Worm (Caenorhabditis elegans): Measurements from ENCODE around the gene srz-14.

srz-14 gene

DNA sequence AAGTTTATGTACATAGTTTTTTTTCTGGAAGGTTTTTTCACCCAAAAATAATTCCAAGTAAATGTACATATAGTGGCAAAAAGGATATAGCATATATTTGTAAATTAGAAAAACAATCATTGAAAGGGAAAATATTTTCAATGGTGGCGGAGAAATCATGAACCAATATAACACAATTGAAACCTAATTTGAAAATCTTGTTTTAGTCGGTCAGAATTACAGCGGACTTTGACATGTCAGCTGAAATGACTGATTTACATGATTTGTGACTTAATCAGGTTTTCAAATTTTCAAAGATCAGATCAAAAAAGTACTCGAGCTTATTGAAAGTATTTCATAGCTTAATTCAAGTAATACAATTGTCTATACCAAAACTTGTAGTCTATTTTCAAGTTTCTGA, 11.7 kb upstream of the srz-14 start, which contains the start of gene K05D4.9:
Gene K05D4.9, minus strand, starts transcription at position 101 of the 400 bp plus-strand sequence.
- no peak for TF ChIP-seq unc-62 (GFP tag; optimal IDR thresholded peaks at IDR 0.05)

DNA sequence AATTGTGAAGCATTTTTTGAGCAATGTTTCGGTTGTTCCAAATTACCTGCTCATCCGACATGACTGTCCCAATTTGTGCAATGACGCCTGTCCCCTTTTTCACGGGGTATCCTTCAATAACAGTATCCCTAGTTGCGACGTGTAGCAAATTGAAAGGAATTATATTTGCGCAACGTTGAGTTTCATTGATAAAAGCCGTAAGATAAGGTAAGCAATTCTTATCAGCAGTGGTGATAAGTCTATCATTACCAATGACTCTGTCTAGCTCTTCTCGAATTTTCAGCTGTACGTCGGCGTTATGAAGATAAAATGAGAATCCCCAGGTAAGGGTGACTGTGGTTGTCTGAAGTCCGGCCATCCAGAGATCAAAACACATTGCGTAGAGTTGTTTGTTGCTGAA, 9.3 kb upstream of the srz-14 start:
- no peak for TF ChIP-seq unc-62 (GFP tag; optimal IDR thresholded peaks at IDR 0.05)

DNA sequence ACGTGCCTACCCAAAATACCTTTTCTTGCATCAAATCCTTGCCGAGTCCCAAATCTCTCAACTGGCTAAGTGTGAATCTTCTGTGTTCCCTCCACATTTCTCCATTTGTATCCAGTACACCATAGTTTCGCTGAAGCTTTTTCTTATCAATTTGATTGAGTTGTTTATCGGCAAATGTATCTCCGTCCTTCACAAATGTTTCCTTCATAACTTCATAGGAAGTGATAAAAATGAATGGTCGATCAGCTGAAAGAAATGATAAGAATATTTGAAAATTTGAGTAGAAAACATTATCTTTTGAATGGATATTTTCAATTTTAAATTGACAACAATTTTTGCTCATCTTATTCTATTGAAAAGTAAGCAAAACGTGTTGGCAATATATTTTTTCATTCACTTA, 8.2 kb upstream of the srz-14 start:
- no peak for TF ChIP-seq unc-62 (GFP tag; optimal IDR thresholded peaks at IDR 0.05)

DNA sequence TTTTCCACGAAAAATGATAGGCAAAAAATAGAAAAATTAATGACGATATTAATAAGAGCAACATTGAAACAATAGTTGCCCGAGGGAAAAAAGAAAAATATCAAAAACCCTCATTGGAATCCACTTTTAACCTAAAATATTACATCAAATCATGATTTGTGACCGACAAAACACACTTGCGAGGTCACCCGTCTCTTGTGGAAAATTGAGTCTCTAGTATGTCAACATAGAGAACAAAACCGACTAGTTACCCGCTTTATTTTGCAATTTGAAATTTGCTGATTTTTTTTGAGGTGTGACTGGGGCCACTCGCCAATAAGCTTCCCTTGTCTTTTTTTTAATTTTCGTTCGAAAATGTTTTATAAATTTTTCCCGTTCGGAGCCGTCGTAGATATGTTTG, 7.7 kb upstream of the srz-14 start, which contains the start of gene cyp-33D1:
Gene cyp-33D1, minus strand, starts transcription at position 101 of the 400 bp plus-strand sequence.
- no peak for TF ChIP-seq unc-62 (GFP tag; optimal IDR thresholded peaks at IDR 0.05)

DNA sequence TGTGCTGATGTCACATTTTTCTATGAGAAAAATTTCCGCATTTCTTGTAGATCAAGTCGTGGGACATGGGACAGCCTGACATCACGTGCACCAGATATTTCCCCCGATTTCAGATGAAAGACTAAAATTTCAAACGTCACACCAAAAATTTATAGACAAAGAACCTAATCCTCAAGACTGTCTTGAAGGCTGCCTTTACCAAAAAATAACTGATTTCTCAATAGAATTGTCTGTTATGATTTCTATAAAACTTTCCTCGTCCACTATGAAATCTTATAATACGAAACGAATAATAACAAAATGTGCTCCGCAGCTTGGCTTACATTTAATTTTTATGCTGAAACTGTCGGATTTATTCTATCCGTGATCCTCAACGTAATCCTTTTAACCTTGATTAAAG, 3.1 kb upstream of the srz-14 start, which contains the start of gene str-106:
Gene str-106, plus strand, starts transcription at position 301 of the 400 bp plus-strand sequence.
- no peak for TF ChIP-seq unc-62 (GFP tag; optimal IDR thresholded peaks at IDR 0.05)

DNA sequence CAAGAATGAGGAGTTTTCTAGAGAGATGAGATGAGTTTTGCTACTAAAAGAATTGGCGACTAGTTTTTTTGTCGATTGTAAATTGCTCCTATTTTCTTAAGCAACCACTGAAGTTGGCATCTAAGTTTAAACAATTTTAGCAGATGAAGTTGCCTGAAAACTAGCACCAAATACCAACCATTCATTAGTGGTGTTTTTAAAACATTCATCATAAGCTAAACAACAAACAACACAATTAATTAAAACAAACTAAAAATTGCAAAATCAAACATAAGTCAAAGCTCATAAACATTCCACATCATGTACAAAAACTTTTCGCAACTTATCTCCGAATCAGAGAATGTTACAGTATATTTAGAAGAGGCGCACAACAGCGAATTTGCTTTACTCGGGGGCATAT, 1.3 kb upstream of the srz-14 start, which contains the start of gene srz-13:
Gene srz-13, plus strand, starts transcription at position 301 of the 400 bp plus-strand sequence.
- no peak for TF ChIP-seq unc-62 (GFP tag; optimal IDR thresholded peaks at IDR 0.05)

DNA sequence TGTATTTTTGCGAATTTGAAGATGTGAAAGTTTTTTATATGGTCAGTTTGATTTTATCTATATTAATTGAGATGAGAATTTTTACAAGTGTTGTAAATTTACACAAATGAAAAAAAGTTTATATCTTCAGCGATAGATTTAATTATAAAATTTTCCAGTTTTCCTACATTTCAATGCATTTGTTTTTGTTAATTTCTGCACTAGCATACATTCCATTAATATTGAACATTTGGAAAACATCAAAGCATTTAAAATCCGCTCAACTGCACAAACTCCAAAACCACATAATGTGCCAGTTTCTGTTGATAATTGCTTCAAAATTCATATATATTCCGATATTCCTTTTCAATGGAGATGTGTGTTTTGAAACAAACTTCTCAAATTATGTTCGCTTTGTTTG, 539 bp upstream of the srz-14 start, which contains the start of gene srh-277:
Gene srh-277, plus strand, starts transcription at position 301 of the 400 bp plus-strand sequence.
- TF ChIP-seq unc-62 (GFP tag; optimal IDR thresholded peaks at IDR 0.05), result no peak

DNA sequence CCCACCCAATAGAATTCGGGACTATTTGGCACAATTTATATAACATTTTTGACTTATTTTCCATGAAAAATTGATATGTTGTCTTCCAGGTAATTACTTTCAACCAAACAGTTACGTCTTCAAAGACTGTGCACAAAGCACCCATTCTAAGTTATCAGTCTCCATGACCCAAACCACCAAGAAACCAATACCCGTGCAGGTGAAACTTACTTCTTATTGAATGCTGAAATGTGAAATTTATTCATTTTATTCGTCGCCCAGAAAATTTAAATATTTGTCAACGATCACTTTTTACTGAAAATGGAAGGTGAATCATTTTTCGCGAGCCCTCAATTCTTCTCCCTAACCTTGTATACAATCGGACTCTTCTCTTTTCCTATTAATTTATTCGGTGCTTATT, 7.0 kb downstream of the srz-14 start, which contains the start of gene srh-281:
Gene srh-281, plus strand, starts transcription at position 301 of the 400 bp plus-strand sequence.
- TF ChIP-seq unc-62 (GFP tag; optimal IDR thresholded peaks at IDR 0.05), result no peak

DNA sequence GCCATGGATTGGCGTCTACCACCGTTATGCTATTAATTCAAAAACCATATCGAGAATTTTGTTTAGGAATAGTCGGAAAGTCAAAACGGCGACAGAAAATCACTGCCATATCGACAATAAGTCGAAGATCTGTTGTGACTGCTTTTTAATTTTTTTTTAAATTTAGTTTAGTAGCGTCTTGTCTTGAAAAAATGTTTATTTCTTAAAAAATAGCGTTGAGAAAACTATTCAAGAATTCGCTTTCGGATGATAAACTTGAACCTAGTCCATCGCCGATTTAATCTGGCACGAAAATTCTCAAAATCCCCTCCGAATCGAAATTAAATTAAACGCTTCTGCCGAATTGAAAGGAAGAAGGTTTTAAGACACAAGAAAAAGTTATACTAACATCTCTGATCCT, 8.7 kb downstream of the srz-14 start, which contains the start of gene srh-279:
Gene srh-279, plus strand, starts transcription at position 301 of the 400 bp plus-strand sequence.
- TF ChIP-seq unc-62 (GFP tag; optimal IDR thresholded peaks at IDR 0.05), result no peak

DNA sequence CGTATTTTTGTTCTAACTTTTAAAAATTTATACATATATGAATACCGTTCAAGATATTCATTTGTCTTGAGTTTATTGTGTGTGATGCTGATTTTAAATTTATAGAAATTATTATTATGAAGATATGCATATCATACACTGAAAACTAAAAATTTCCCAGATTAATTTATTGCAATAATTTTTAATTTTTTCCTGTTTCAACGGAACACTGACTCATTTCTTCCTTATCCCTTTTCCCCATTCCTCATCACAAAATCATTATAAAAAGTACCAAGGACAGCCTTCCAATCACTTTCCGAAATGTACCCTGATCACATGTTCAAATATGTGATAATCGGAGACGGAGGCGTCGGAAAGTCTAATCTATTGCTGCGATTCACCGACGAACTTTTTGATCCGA, 11.2 kb downstream of the srz-14 start, which contains the start of gene rabr-4:
Gene rabr-4, plus strand, starts transcription at position 301 of the 400 bp plus-strand sequence.
- no peak for TF ChIP-seq unc-62 (GFP tag; optimal IDR thresholded peaks at IDR 0.05)

DNA sequence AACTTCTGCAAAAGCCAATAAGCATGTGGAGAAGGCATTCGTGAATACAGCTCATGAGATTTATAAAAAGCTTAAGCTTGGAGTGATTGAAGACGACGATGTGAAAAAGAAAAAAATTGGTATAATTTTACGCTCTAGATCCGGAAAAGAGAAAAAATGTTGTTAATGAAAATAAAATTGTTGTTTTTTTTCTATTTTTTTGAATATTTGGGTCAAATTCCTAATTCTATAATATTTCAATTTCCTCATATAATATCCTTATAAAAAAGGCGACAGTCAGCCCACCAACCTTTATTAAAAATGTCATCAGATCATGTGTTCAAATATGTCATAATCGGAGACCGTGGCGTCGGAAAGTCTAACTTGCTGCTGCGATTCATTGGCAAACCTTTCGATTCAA, 11.9 kb downstream of the srz-14 start, which contains the start of gene rabr-3:
Gene rabr-3, plus strand, starts transcription at position 301 of the 400 bp plus-strand sequence.
- no peak for TF ChIP-seq unc-62 (GFP tag; optimal IDR thresholded peaks at IDR 0.05)

DNA sequence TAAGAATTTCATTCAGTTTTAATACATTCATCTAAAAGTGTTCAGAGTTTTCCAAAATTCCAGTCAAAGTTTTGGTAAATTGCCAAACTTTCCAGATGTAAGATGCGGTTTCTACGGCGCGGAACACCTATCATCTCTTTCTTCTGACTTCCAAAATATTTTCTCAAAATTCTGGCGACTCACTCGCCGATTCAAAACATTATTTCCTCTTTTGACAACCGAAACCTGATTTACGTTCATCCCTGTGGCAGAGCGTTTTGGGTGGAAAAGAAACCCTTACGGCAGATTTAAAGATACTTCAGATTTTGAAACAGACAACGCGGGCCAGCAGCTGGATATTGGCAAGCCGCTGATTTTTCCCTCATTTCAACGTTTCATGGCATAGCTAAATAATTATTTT, 14.6 kb downstream of the srz-14 start, which contains the start of gene F11A5.5:
Gene F11A5.5, plus strand, starts transcription at position 301 of the 400 bp plus-strand sequence.
- no peak for TF ChIP-seq unc-62 (GFP tag; optimal IDR thresholded peaks at IDR 0.05)

DNA sequence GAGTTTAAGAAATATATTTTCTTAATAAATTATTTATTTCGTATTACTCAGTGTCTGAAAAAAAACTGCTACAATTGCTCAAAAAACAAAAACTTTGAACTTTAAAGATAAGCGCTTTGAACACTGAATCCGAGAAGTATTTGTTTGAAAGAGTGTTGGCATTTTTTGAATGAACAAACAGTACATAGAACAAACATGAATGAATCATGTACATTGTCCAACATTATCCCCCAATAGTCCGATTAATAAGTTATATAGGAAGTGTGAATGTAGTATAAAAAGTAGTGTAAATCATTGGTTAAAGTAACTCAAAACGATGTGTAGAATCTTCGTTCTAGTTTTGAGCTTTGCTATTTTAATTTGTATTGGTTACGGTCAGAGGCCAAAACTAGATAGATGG, 18.3 kb downstream of the srz-14 start, which contains the start of gene F11A5.17:
Gene F11A5.17, plus strand, starts transcription at position 301 of the 400 bp plus-strand sequence.
- TF ChIP-seq unc-62 (GFP tag; optimal IDR thresholded peaks at IDR 0.05), result no peak

DNA sequence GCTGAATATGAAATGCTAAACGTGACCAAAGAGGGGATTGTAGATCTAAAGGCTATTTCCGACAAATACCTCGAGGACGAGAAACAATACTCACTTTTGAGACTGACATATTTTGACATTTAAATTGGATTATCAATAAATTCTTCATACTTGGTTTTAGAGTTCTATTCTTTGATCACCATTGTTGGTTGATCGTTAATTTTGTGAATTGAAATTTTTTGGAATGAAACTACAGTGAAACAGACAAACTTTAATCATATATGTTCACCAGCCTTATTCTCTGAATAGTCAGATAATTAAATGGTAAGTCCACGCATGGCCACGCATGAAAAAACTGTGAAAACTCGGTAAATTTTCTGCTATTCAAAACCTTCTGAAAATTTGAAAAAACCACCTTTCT, 19.2 kb downstream of the srz-14 start, which contains the start of gene F11A5.18:
Gene F11A5.18, plus strand, starts transcription at position 301 of the 400 bp plus-strand sequence.
- TF ChIP-seq unc-62 (GFP tag; optimal IDR thresholded peaks at IDR 0.05), result no peak

DNA sequence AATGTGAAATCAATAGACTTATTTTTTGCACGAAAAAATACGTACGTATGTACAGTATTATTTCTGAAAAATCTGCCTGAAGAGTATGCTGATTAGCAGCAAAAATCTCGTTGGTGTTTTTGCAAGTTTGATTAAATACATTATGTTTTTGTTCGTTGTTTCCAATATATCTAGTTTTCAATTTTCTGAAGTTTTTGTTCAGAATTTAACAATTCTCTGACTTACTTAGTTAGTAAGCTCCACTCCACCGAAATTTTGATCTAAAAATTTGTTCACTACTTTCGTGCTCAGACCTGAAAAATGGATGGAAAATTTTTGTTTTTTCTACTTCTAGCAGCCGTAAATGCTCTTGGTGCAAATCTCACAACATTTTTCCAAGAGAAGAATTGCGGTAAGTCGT, 21.4 kb downstream of the srz-14 start, which contains the start of gene irld-26:
Gene irld-26, plus strand, starts transcription at position 301 of the 400 bp plus-strand sequence.
- no peak for TF ChIP-seq unc-62 (GFP tag; optimal IDR thresholded peaks at IDR 0.05)

DNA sequence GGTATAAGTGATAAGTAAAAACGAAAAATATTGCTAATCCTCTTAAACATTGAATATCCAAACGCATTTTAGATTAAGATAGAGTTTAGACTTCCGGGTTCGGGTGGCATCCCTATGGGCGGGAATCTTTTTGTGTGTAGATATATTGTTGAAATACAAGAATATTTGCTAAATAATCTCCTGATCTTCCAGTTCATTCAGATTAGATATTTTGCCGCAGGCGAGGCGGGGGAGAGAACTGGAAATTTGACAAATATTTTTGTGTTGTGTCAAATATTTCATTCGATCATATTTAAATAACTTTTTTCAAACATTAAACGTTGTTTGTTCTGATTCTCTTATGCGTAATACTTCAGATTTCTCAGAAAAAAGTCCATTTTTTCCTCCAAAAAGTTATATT, 26.4 kb downstream of the srz-14 start, which contains the start of gene oac-15:
Gene oac-15, minus strand, starts transcription at position 101 of the 400 bp plus-strand sequence.
- no peak for TF ChIP-seq unc-62 (GFP tag; optimal IDR thresholded peaks at IDR 0.05)
